Fruit fly (Drosophila melanogaster) whole organism, embryonic: ENCODE measurements around the gene Parg.

Source experiments
- Abd-B ChIP-seq: fragments of 200-800 bp; sonication (Bioruptor generic); optimal IDR thresholded peaks from 2 replicates; lab custom pipeline; 2018; ENCODE audit warnings: missing biosample characterization, mild to moderate bottlenecking, missing genetic modification characterization, moderate library complexity
- B-H1 ChIP-seq: fragments of 200-800 bp; sonication (Bioruptor generic); IDR thresholded peaks from 3 replicates; pipeline ENCODE4 v1.3.6; 2022; ENCODE audit warnings: missing biosample characterization, missing genetic modification characterization
- B-H2 ChIP-seq: fragments of 200-800 bp; sonication (Bioruptor generic); optimal IDR thresholded peaks from 2 replicates; lab custom pipeline; 2018; ENCODE audit warnings: missing biosample characterization, mild to moderate bottlenecking, missing genetic modification characterization
- Bgb ChIP-seq: fragments of 200-800 bp; sonication (Bioruptor generic); IDR thresholded peaks from 2 replicates; pipeline ENCODE4 v1.3.6; 2022; ENCODE audit warnings: missing biosample characterization, missing genetic modification characterization; ENCODE audit not compliant: partially characterized antibody
- CG10209 ChIP-seq: fragments of 200-800 bp; sonication (Bioruptor generic); optimal IDR thresholded peaks from 3 replicates; lab custom pipeline; 2017; ENCODE audit warnings: missing biosample characterization, mild to moderate bottlenecking, missing genetic modification characterization, missing genetic modification reagents
- CG10274 ChIP-seq: fragments of 200-800 bp; sonication (Bioruptor generic); optimal IDR thresholded peaks from 3 replicates; lab custom pipeline; 2017; ENCODE audit warnings: missing biosample characterization, mild to moderate bottlenecking, missing genetic modification characterization
- CG11085 ChIP-seq: fragments of 200-800 bp; sonication (Bioruptor generic); IDR thresholded peaks from 2 replicates; pipeline ENCODE4 v1.3.6; 2022; ENCODE audit warnings: missing biosample characterization, missing genetic modification characterization
- CG11456 ChIP-seq: fragments of 200-800 bp; sonication (Bioruptor generic); IDR thresholded peaks from 3 replicates; pipeline ENCODE4 v1.3.6; 2022; ENCODE audit warnings: missing biosample characterization, missing genetic modification characterization
- CG12104 ChIP-seq: fragments of 200-800 bp; sonication (Bioruptor generic); optimal IDR thresholded peaks from 3 replicates; lab custom pipeline; 2016; ENCODE audit warnings: missing biosample characterization, missing genetic modification characterization
- CG1233 ChIP-seq: fragments of 200-800 bp; sonication (Bioruptor generic); optimal IDR thresholded peaks from 4 replicates; lab custom pipeline; 2018; ENCODE audit warnings: missing biosample characterization, mild to moderate bottlenecking, missing genetic modification characterization
- CG13123 ChIP-seq: fragments of 200-800 bp; sonication (Bioruptor generic); optimal IDR thresholded peaks from 2 replicates; lab custom pipeline; 2016; ENCODE audit warnings: missing biosample characterization, missing genetic modification characterization
- CG13424 ChIP-seq: fragments of 200-800 bp; sonication (Bioruptor generic); optimal IDR thresholded peaks from 2 replicates; lab custom pipeline; 2019; ENCODE audit warnings: missing biosample characterization, mild to moderate bottlenecking, missing genetic modification characterization, moderate library complexity
- CG13775 ChIP-seq: fragments of 200-800 bp; sonication (Bioruptor generic); optimal IDR thresholded peaks from 3 replicates; lab custom pipeline; 2017; ENCODE audit warnings: missing biosample characterization, mild to moderate bottlenecking, missing genetic modification characterization
- CG16779 ChIP-seq: fragments of 200-800 bp; sonication (Bioruptor generic); IDR thresholded peaks from 2 replicates; pipeline ENCODE4 v1.3.6; 2022; ENCODE audit warnings: missing biosample characterization, missing genetic modification characterization
- CG16863 ChIP-seq: fragments of 200-800 bp; sonication (Bioruptor generic); optimal IDR thresholded peaks from 3 replicates; lab custom pipeline; 2016; ENCODE audit warnings: missing biosample characterization, missing genetic modification characterization
- CG17186 ChIP-seq: fragments of 200-800 bp; sonication (Bioruptor generic); optimal IDR thresholded peaks from 3 replicates; lab custom pipeline; 2017; ENCODE audit warnings: missing biosample characterization, missing genetic modification reagents, missing genetic modification characterization
- CG17385 ChIP-seq: fragments of 200-800 bp; sonication (Bioruptor generic); optimal IDR thresholded peaks from 3 replicates; lab custom pipeline; 2018; ENCODE audit warnings: missing biosample characterization, mild to moderate bottlenecking, missing genetic modification characterization
- CG18764 ChIP-seq: fragments of 200-800 bp; sonication (Bioruptor generic); optimal IDR thresholded peaks from 3 replicates; lab custom pipeline; 2016; ENCODE audit warnings: missing biosample characterization, missing genetic modification characterization
- CG3995 ChIP-seq: fragments of 200-800 bp; sonication (Bioruptor generic); optimal IDR thresholded peaks from 3 replicates; lab custom pipeline; 2016; ENCODE audit warnings: missing biosample characterization, missing genetic modification characterization
- CG5180 ChIP-seq: fragments of 200-800 bp; sonication (Bioruptor generic); optimal IDR thresholded peaks from 3 replicates; lab custom pipeline; 2017; ENCODE audit warnings: missing biosample characterization, missing genetic modification characterization, mild to moderate bottlenecking, moderate library complexity, missing genetic modification reagents
- CG6272 ChIP-seq: fragments of 200-800 bp; sonication (Bioruptor generic); IDR thresholded peaks from 2 replicates; pipeline ENCODE4 v1.3.6; 2022; ENCODE audit warnings: missing biosample characterization, missing genetic modification characterization
- CG6683 ChIP-seq: fragments of 200-800 bp; sonication (Bioruptor generic); optimal IDR thresholded peaks from 2 replicates; lab custom pipeline; 2017; ENCODE audit warnings: missing biosample characterization, mild to moderate bottlenecking, missing genetic modification characterization, missing genetic modification reagents
- CG9215 ChIP-seq: fragments of 200-800 bp; sonication (Bioruptor generic); IDR thresholded peaks from 2 replicates; pipeline ENCODE4 v1.3.6; 2022; ENCODE audit warnings: missing biosample characterization, missing genetic modification characterization
- CG9609 ChIP-seq: fragments of 200-800 bp; sonication (Bioruptor generic); optimal IDR thresholded peaks from 3 replicates; lab custom pipeline; 2016; ENCODE audit warnings: missing biosample characterization, missing genetic modification characterization
- CG9797 ChIP-seq: fragments of 200-800 bp; sonication (Bioruptor generic); optimal IDR thresholded peaks from 3 replicates; lab custom pipeline; 2018; ENCODE audit warnings: missing biosample characterization, mild to moderate bottlenecking, missing genetic modification characterization
- CG9932 ChIP-seq: fragments of 200-800 bp; sonication (Bioruptor generic); IDR thresholded peaks from 2 replicates; pipeline ENCODE4 v1.3.6; 2022; ENCODE audit warnings: missing biosample characterization, missing genetic modification characterization
- D ChIP-seq, 2 experiments: fragments of 200-800 bp in 1 of 2; fragments of >200 bp in 1 of 2; sonication (Bioruptor generic) in 1 of 2; optimal IDR thresholded peaks; 2 replicates in 1 of 2; 3 replicates in 1 of 2; lab custom pipeline; 2017; ENCODE audit warnings: mild to moderate bottlenecking in 1 of 2, missing biosample characterization in 1 of 2, missing genetic modification characterization in 1 of 2, missing genetic modification reagents in 1 of 2
- Dad ChIP-seq: fragments of 200-800 bp; sonication (Bioruptor generic); optimal IDR thresholded peaks from 3 replicates; lab custom pipeline; 2016; ENCODE audit warnings: missing biosample characterization, missing genetic modification characterization
- Dek ChIP-seq: fragments of 200-800 bp; sonication (Bioruptor generic); optimal IDR thresholded peaks from 3 replicates; lab custom pipeline; 2019; ENCODE audit warnings: missing biosample characterization, mild to moderate bottlenecking, missing genetic modification characterization, moderate library complexity
- E2f2 ChIP-seq: fragments of 200-800 bp; sonication (Bioruptor generic); IDR thresholded peaks from 2 replicates; pipeline ENCODE4 v1.3.6; 2022; ENCODE audit warnings: missing biosample characterization, missing genetic modification characterization
- H15 ChIP-seq: fragments of 200-800 bp; sonication (Bioruptor generic); IDR thresholded peaks from 3 replicates; pipeline ENCODE4 v1.3.6; 2022; ENCODE audit warnings: missing biosample characterization, missing genetic modification characterization
- MBD-R2 ChIP-seq: fragments of 200-800 bp; sonication (Bioruptor generic); IDR thresholded peaks from 2 replicates; pipeline ENCODE4 v1.3.6; 2022; ENCODE audit warnings: missing biosample characterization, missing genetic modification characterization
- Med ChIP-seq: fragments of 200-800 bp; sonication (Bioruptor generic); peaks from one replicate; lab custom pipeline; 2016; ENCODE audit warnings: missing biosample characterization, missing genetic modification characterization, mild to moderate bottlenecking, inconsistent platforms, moderate library complexity
- Scr ChIP-seq: fragments of 200-800 bp; sonication (Bioruptor generic); IDR thresholded peaks from 2 replicates; pipeline ENCODE4 v1.3.6; 2022; ENCODE audit warnings: missing biosample characterization, missing genetic modification characterization; ENCODE audit not compliant: partially characterized antibody
- ara ChIP-seq: fragments of 200-800 bp; sonication (Bioruptor generic); IDR thresholded peaks from 2 replicates; pipeline ENCODE4 v1.3.6; 2022; ENCODE audit warnings: missing biosample characterization, missing genetic modification characterization
- en ChIP-seq: fragments of 200-800 bp; sonication (Bioruptor generic); optimal IDR thresholded peaks from 2 replicates; lab custom pipeline; 2016; ENCODE audit warnings: missing biosample characterization, missing genetic modification characterization
- fru ChIP-seq: fragments of >200 bp; optimal IDR thresholded peaks from 2 replicates; lab custom pipeline; 2017
- gt ChIP-seq: fragments of 200-800 bp; sonication (Bioruptor generic); IDR thresholded peaks from 2 replicates; pipeline ENCODE4 v1.3.6; 2022; ENCODE audit warnings: missing biosample characterization, missing genetic modification characterization
- ind ChIP-seq: fragments of 200-800 bp; sonication (Bioruptor generic); optimal IDR thresholded peaks from 3 replicates; lab custom pipeline; 2016; ENCODE audit warnings: missing biosample characterization, missing genetic modification characterization
- inv ChIP-seq: fragments of 200-800 bp; sonication (Bioruptor generic); IDR thresholded peaks from 2 replicates; pipeline ENCODE4 v1.3.6; 2022; ENCODE audit warnings: missing biosample characterization, missing genetic modification characterization; ENCODE audit not compliant: partially characterized antibody
- lmd ChIP-seq: fragments of 200-800 bp; sonication (Bioruptor generic); IDR thresholded peaks from 2 replicates; pipeline ENCODE4 v1.3.6; 2022; ENCODE audit warnings: missing biosample characterization, missing genetic modification characterization
- maf-S ChIP-seq: fragments of 200-800 bp; sonication (Bioruptor generic); optimal IDR thresholded peaks from 2 replicates; lab custom pipeline; 2016; ENCODE audit warnings: missing biosample characterization, missing genetic modification characterization
- mld ChIP-seq: fragments of 200-800 bp; sonication (Bioruptor generic); IDR thresholded peaks from 3 replicates; pipeline ENCODE4 v1.3.6; 2022; ENCODE audit warnings: missing biosample characterization, missing genetic modification characterization; ENCODE audit not compliant: partially characterized antibody
- otp ChIP-seq: fragments of 200-800 bp; sonication (Bioruptor generic); IDR thresholded peaks from 3 replicates; pipeline ENCODE4, ENCODE4 v1.3.6; 2022; ENCODE audit warnings: missing biosample characterization, missing genetic modification characterization
- ro ChIP-seq: fragments of 200-800 bp; sonication (Bioruptor generic); IDR thresholded peaks from 2 replicates; pipeline ENCODE4 v1.3.6; 2022; ENCODE audit warnings: missing biosample characterization, missing genetic modification characterization
- seq ChIP-seq: fragments of 200-800 bp; sonication (Bioruptor generic); IDR thresholded peaks from 2 replicates; pipeline ENCODE4 v1.3.6; 2022; ENCODE audit warnings: missing biosample characterization, missing genetic modification characterization
- slbo ChIP-seq: fragments of 200-800 bp; sonication (Bioruptor generic); IDR thresholded peaks from 2 replicates; pipeline ENCODE4 v1.3.6; 2022; ENCODE audit warnings: missing biosample characterization, missing genetic modification characterization
- tgo ChIP-seq: fragments of 200-800 bp; sonication (Bioruptor generic); IDR thresholded peaks from 3 replicates; pipeline ENCODE4 v1.3.6; 2022; ENCODE audit warnings: missing biosample characterization, missing genetic modification characterization
- wek ChIP-seq: fragments of 200-800 bp; sonication (Bioruptor generic); optimal IDR thresholded peaks from 3 replicates; lab custom pipeline; 2018; ENCODE audit warnings: missing biosample characterization, mild to moderate bottlenecking, missing genetic modification characterization, moderate library complexity
- zf30C ChIP-seq: fragments of 200-800 bp; sonication (Bioruptor generic); optimal IDR thresholded peaks from 3 replicates; lab custom pipeline; 2018; ENCODE audit warnings: missing biosample characterization, mild to moderate bottlenecking, missing genetic modification characterization

Parg gene

dm6 chrX:3719480-3720064 is 48.3 kb upstream of the Parg start, which contains the start of the genes Rala and Tlk (continued):
- TF ChIP-seq CG9797 (GFP tag; lab: Kevin White, UChicago) (peak; percentile 99), B-H2 (no peak), ind (GFP tag; lab: Kevin White, UChicago) (no peak), fru (peak; percentile 5), ara (no peak; the same call in 1 of the 2 replicates), CG18764 (GFP tag; lab: Kevin White, UChicago) (no peak), CG16779 (GFP tag; lab: Robert Waterston, UW) (no peak), CG1233 (GFP tag; lab: Kevin White, UChicago) (no peak), MBD-R2 (GFP tag; lab: Robert Waterston, UW) (peak; percentile 28; the same call in 1 of the 2 replicates), CG5180 (GFP tag; lab: Kevin White, UChicago) (no peak), CG17385 (GFP tag; lab: Kevin White, UChicago) (no peak), Med (peak; percentile 95), CG12104 (GFP tag; lab: Kevin White, UChicago) (no peak), CG11085 (0 out of 2 replicates have a peak, but pooled peaks have one; percentile 17), zf30C (GFP tag; lab: Kevin White, UChicago) (no peak), CG10274 (GFP tag; lab: Kevin White, UChicago) (no peak), ro (no peak), CG6272 (GFP tag; lab: Robert Waterston, UW) (no peak), CG9609 (GFP tag; lab: Kevin White, UChicago) (no peak), B-H1 (no peak), H15 (GFP tag; lab: Robert Waterston, UW) (no peak), E2f2 (GFP tag; lab: Robert Waterston, UW) (peak; percentile 51; the same call in 1 of the 2 replicates), slbo (GFP tag; lab: Robert Waterston, UW) (peak; percentile 19; the same call in 1 of the 2 replicates), CG6683 (GFP tag; lab: Kevin White, UChicago) (no peak), CG9215 (GFP tag; lab: Robert Waterston, UW) (no peak), Bgb (GFP tag; lab: Robert Waterston, UW) (peak; percentile 75), CG3995 (GFP tag; lab: Kevin White, UChicago) (peak; percentile 99), en (GFP tag; lab: Kevin White, UChicago) (no peak), mld (GFP tag; lab: Robert Waterston, UW) (0 out of 3 replicates have a peak, but pooled peaks have one; percentile 30), CG11456 (GFP tag; lab: Robert Waterston, UW) (0 out of 3 replicates have a peak, but pooled peaks have one; percentile 41), Scr (GFP tag; lab: Robert Waterston, UW) (peak; percentile 48), lmd (no peak), CG16863 (GFP tag; lab: Kevin White, UChicago) (no peak), Dad (GFP tag; lab: Kevin White, UChicago) (peak; percentile 42), Dek (peak; percentile 30), inv (GFP tag; lab: Robert Waterston, UW) (no peak; the same call in 1 of the 2 replicates), seq (GFP tag; lab: Robert Waterston, UW) (no peak), wek (GFP tag; lab: Kevin White, UChicago) (no peak), CG17186 (GFP tag; lab: Kevin White, UChicago) (peak; percentile 100), otp (no peak), tgo (no peak), CG13123 (GFP tag; lab: Kevin White, UChicago) (no peak), gt (no peak), CG13775 (no peak), CG13424 (tag; lab: Kevin White, UChicago) (no peak), CG9932 (peak; percentile 37), maf-S (GFP tag; lab: Kevin White, UChicago) (peak; percentile 19), Abd-B (no peak), D (optimal IDR thresholded peaks at IDR 0.05; lab: Kevin White, UChicago) (no peak), D (GFP tag; optimal IDR thresholded peaks at IDR 0.05; lab: Kevin White, UChicago) (no peak), CG10209 (GFP tag; lab: Kevin White, UChicago) (no peak)
